Worm (Caenorhabditis elegans) whole organism, L3 larva: ENCODE measurements around the gene nhr-19.

Source experiments
- egl-27 ChIP-seq: sonication (generic microtip); optimal IDR thresholded peaks from 4 replicates; lab custom pipeline; 2017; ENCODE audit warnings: missing biosample characterization, missing genetic modification reagents, missing genetic modification characterization
- mdl-1 ChIP-seq: fragments of 150-350 bp; optimal IDR thresholded peaks from 2 replicates; lab custom pipeline; 2014; ENCODE audit warnings: missing biosample characterization, missing genetic modification characterization
- nhr-11 ChIP-seq: fragments of 150-350 bp; optimal IDR thresholded peaks from 2 replicates; lab custom pipeline; 2014; ENCODE audit warnings: missing biosample characterization, missing genetic modification characterization
- nhr-237 ChIP-seq: fragments of 150-350 bp; optimal IDR thresholded peaks from 2 replicates; lab custom pipeline; 2014; ENCODE audit warnings: missing biosample characterization, missing genetic modification characterization
- nhr-28 ChIP-seq: fragments of 150-350 bp; optimal IDR thresholded peaks from 2 replicates; lab custom pipeline; 2014; ENCODE audit warnings: missing biosample characterization, missing genetic modification characterization
- snpc-4 ChIP-seq: fragments of 150-350 bp; optimal IDR thresholded peaks from 2 replicates; lab custom pipeline; 2014; ENCODE audit warnings: missing biosample characterization, missing genetic modification characterization

ce11 chrII:9597516-9598047 is 7.7 kb downstream of the nhr-19 start, which contains the start of gene mrpl-53:
- TF ChIP-seq nhr-237 (tag; lab: Kevin White, UChicago) (no peak), nhr-28 (tag; lab: Kevin White, UChicago) (no peak), egl-27 (tag; lab: Kevin White, UChicago) (no peak), snpc-4 (tag; lab: Kevin White, UChicago) (no peak), mdl-1 (no peak), nhr-11 (tag; lab: Kevin White, UChicago) (no peak)
